Worm (Caenorhabditis elegans) whole organism, L1 larva: Measurements from ENCODE around the gene F44G4.1.

Source experiments
- C16A3.4 ChIP-seq: fragments of 150-350 bp; optimal IDR thresholded peaks from 2 replicates; lab custom pipeline; 2014; ENCODE audit warnings: missing biosample characterization, missing genetic modification characterization
- F16B12.6 ChIP-seq: fragments of 150-350 bp; optimal IDR thresholded peaks from 2 replicates; lab custom pipeline; 2014; ENCODE audit warnings: missing biosample characterization, missing genetic modification characterization
- aly-2 ChIP-seq: fragments of 150-350 bp; optimal IDR thresholded peaks from 2 replicates; lab custom pipeline; 2014; ENCODE audit warnings: missing biosample characterization, missing genetic modification characterization
- blmp-1 ChIP-seq: fragments of 150-350 bp; optimal IDR thresholded peaks from 2 replicates; lab custom pipeline; 2014; ENCODE audit warnings: missing biosample characterization, missing genetic modification characterization
- ceh-63 ChIP-seq: fragments of 200-800 bp; sonication (Bioruptor generic); optimal IDR thresholded peaks from 2 replicates; lab custom pipeline; 2018; ENCODE audit warnings: mild to moderate bottlenecking, missing genetic modification characterization, missing compliant biosample characterization
- ceh-90 ChIP-seq: sonication (generic microtip); optimal IDR thresholded peaks from 2 replicates; lab custom pipeline; 2016; ENCODE audit warnings: missing genetic modification characterization, missing compliant biosample characterization
- dpl-1 ChIP-seq, 3 experiments: fragments of 150-350 bp in 2 of 3; sonication (generic microtip) in 1 of 3; optimal IDR thresholded peaks; 2 replicates each; lab custom pipeline; 2014 to 2017; ENCODE audit warnings: missing biosample characterization in 3 of 3, missing genetic modification characterization in 3 of 3, missing genetic modification reagents in 3 of 3
- efl-1 ChIP-seq, 4 experiments: fragments of 150-350 bp; optimal IDR thresholded peaks in 3 of 4; peaks in 1 of 4; 1 replicate in 1 of 4; 2 replicates in 3 of 4; lab custom pipeline; 2014; ENCODE audit warnings: missing biosample characterization in 2 of 4, missing genetic modification characterization in 2 of 4, missing genetic modification reagents in 2 of 4
- efl-3 ChIP-seq: fragments of 200-800 bp; sonication (Bioruptor generic); optimal IDR thresholded peaks from 2 replicates; lab custom pipeline; 2018; ENCODE audit warnings: mild to moderate bottlenecking, missing genetic modification characterization, missing compliant biosample characterization
- elt-2 ChIP-seq: sonication (generic microtip); optimal IDR thresholded peaks from 2 replicates; lab custom pipeline; 2016; ENCODE audit warnings: missing genetic modification characterization, mild to moderate bottlenecking, inconsistent platforms, missing compliant biosample characterization, missing genetic modification reagents
- ets-5 ChIP-seq: fragments of 200-800 bp; sonication (Bioruptor generic); IDR thresholded peaks from 2 replicates; pipeline ENCODE4 v1.3.6; 2022; ENCODE audit warnings: missing genetic modification characterization, missing compliant biosample characterization
- fkh-10 ChIP-seq: sonication (generic microtip); optimal IDR thresholded peaks from 2 replicates; lab custom pipeline; 2017; ENCODE audit warnings: missing biosample characterization, missing genetic modification reagents, missing genetic modification characterization
- fkh-8 ChIP-seq: sonication (generic microtip); optimal IDR thresholded peaks from 2 replicates; lab custom pipeline; 2016; ENCODE audit warnings: mild to moderate bottlenecking, missing genetic modification characterization, missing compliant biosample characterization
- fos-1 ChIP-seq: fragments of 150-350 bp; optimal IDR thresholded peaks from 2 replicates; lab custom pipeline; 2014; ENCODE audit warnings: missing biosample characterization, missing genetic modification characterization
- hpl-2 ChIP-seq: fragments of 150-350 bp; optimal IDR thresholded peaks from 2 replicates; lab custom pipeline; 2014; ENCODE audit warnings: missing biosample characterization, missing genetic modification reagents, missing genetic modification characterization
- isw-1 ChIP-seq: fragments of 200-800 bp; sonication (Bioruptor generic); IDR thresholded peaks from 2 replicates; pipeline ENCODE4 v1.3.6; 2022; ENCODE audit warnings: missing genetic modification characterization, missing compliant biosample characterization
- lin-35 ChIP-seq, 2 experiments: fragments of 150-350 bp; optimal IDR thresholded peaks; 2 replicates each; lab custom pipeline; 2014; ENCODE audit warnings: missing biosample characterization in 2 of 2, missing genetic modification characterization in 2 of 2, missing genetic modification reagents in 2 of 2
- lin-39 ChIP-seq: fragments of 150-350 bp; optimal IDR thresholded peaks from 2 replicates; lab custom pipeline; 2014; ENCODE audit warnings: missing biosample characterization, missing genetic modification reagents, missing genetic modification characterization
- lsy-2 ChIP-seq, 2 experiments: fragments of 150-350 bp; optimal IDR thresholded peaks; 2 replicates each; lab custom pipeline; 2014; ENCODE audit warnings: missing biosample characterization in 2 of 2, missing genetic modification characterization in 2 of 2
- mab-9 ChIP-seq: fragments of 200-800 bp; sonication (Bioruptor generic); IDR thresholded peaks from 2 replicates; pipeline ENCODE4 v1.3.6; 2022; ENCODE audit warnings: missing genetic modification reagents, missing genetic modification characterization, missing compliant biosample characterization
- mep-1 ChIP-seq: fragments of 150-350 bp; optimal IDR thresholded peaks from 2 replicates; lab custom pipeline; 2014; ENCODE audit warnings: missing biosample characterization, missing genetic modification characterization
- nhr-11 ChIP-seq: fragments of 150-350 bp; optimal IDR thresholded peaks from 2 replicates; lab custom pipeline; 2014; ENCODE audit warnings: missing biosample characterization, missing genetic modification characterization
- nhr-20 ChIP-seq: sonication (generic microtip); optimal IDR thresholded peaks from 2 replicates; lab custom pipeline; 2016; ENCODE audit warnings: mild to moderate bottlenecking, missing genetic modification characterization, missing compliant biosample characterization
- nhr-28 ChIP-seq: fragments of 150-350 bp; optimal IDR thresholded peaks from 2 replicates; lab custom pipeline; 2014; ENCODE audit warnings: missing biosample characterization, missing genetic modification characterization
- nhr-76 ChIP-seq: sonication (generic microtip); optimal IDR thresholded peaks from 2 replicates; lab custom pipeline; 2017; ENCODE audit warnings: missing biosample characterization, missing genetic modification characterization
- nhr-84 ChIP-seq: sonication (generic microtip); optimal IDR thresholded peaks from 2 replicates; lab custom pipeline; 2017; ENCODE audit warnings: missing biosample characterization, missing genetic modification characterization
- nhr-85 ChIP-seq: sonication (generic microtip); peaks from one replicate; lab custom pipeline; 2016; ENCODE audit warnings: missing genetic modification characterization, inconsistent platforms, missing compliant biosample characterization
- pag-3 ChIP-seq: sonication (generic microtip); optimal IDR thresholded peaks from 2 replicates; lab custom pipeline; 2017; ENCODE audit warnings: missing genetic modification characterization, mild to moderate bottlenecking, missing compliant biosample characterization, antibody characterized with exemption, borderline replicate concordance; ENCODE audit not compliant: insufficient read depth
- rnt-1 ChIP-seq: sonication (generic microtip); optimal IDR thresholded peaks from 2 replicates; lab custom pipeline; 2016; ENCODE audit warnings: mild to moderate bottlenecking, missing genetic modification characterization, moderate library complexity, missing compliant biosample characterization
- skn-1 ChIP-seq: fragments of 150-350 bp; optimal IDR thresholded peaks from 2 replicates; lab custom pipeline; 2014; ENCODE audit warnings: missing biosample characterization, missing genetic modification characterization
- snpc-4 ChIP-seq: fragments of 150-350 bp; optimal IDR thresholded peaks from 2 replicates; lab custom pipeline; 2014; ENCODE audit warnings: missing biosample characterization, missing genetic modification characterization
- swsn-7 ChIP-seq: sonication (generic microtip); optimal IDR thresholded peaks from 2 replicates; lab custom pipeline; 2016; ENCODE audit warnings: missing genetic modification characterization, missing compliant biosample characterization
- unc-62 ChIP-seq: fragments of 150-350 bp; optimal IDR thresholded peaks from 2 replicates; lab custom pipeline; 2014; ENCODE audit warnings: missing biosample characterization, missing genetic modification reagents, missing genetic modification characterization
- unc-86 ChIP-seq: sonication (generic microtip); optimal IDR thresholded peaks from 2 replicates; lab custom pipeline; 2016; ENCODE audit warnings: missing genetic modification characterization, missing compliant biosample characterization
- xbp-1 ChIP-seq: sonication (generic microtip); optimal IDR thresholded peaks from 2 replicates; lab custom pipeline; 2016; ENCODE audit warnings: missing genetic modification characterization, missing compliant biosample characterization

The F44G4.1 gene

DNA sequence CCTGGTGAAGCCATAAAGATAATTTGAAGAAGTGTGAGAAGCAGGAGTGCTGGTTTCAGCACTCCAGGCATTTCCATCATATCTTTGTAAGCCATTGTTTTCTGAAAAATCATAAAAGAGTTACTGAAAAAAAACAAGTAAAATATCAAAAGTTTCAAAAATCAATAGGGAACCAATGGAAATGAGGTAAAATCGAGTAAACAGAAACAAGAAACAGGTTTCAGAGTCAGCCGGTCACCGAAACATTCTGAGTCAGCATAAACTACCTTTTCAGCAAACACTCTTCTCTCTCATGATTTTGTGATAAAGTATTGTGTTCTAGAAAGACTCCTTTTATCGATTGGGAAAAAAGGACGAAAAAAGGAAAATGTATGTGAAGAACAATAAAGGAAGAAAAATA, 5.0 kb upstream of the F44G4.1 start, which contains the start of gene C18E9.9:
TSS of gene C18E9.9 (minus strand) at position 101 of the 400 bp plus-strand sequence.
- no peak for TF ChIP-seq swsn-7
- no peak for TF ChIP-seq C16A3.4 (tag; lab: Kevin White, UChicago)
- TF ChIP-seq nhr-11, result no peak
- TF ChIP-seq nhr-28 (tag; lab: Kevin White, UChicago), result no peak
- no peak for TF ChIP-seq elt-2 (tag; lab: Kevin White, UChicago)
- no peak for TF ChIP-seq mep-1 (tag; lab: Kevin White, UChicago)
- TF ChIP-seq nhr-85 (tag; lab: Kevin White, UChicago), result no peak
- TF ChIP-seq snpc-4 (tag; lab: Kevin White, UChicago), result no peak
- TF ChIP-seq mab-9 (GFP tag; lab: Robert Waterston, UW), result no peak
- TF ChIP-seq rnt-1 (tag; lab: Kevin White, UChicago), result no peak
- no peak for TF ChIP-seq hpl-2
- no peak for TF ChIP-seq ceh-90
- TF ChIP-seq fkh-8, result no peak
- no peak for TF ChIP-seq blmp-1 (tag; lab: Kevin White, UChicago)
- no peak for TF ChIP-seq fkh-10
- TF ChIP-seq ets-5, result no peak
- TF ChIP-seq ceh-63 (GFP tag; lab: Kevin White, UChicago), result no peak
- TF ChIP-seq unc-62 (GFP tag; lab: Kevin White, UChicago), result no peak
- TF ChIP-seq efl-1 (optimal IDR thresholded peaks at IDR 0.05; lab: Kevin White, UChicago), result no peak
- no peak for TF ChIP-seq efl-1 (GFP tag; optimal IDR thresholded peaks at IDR 0.05 in 1 of 2; lab: Kevin White, UChicago)

DNA sequence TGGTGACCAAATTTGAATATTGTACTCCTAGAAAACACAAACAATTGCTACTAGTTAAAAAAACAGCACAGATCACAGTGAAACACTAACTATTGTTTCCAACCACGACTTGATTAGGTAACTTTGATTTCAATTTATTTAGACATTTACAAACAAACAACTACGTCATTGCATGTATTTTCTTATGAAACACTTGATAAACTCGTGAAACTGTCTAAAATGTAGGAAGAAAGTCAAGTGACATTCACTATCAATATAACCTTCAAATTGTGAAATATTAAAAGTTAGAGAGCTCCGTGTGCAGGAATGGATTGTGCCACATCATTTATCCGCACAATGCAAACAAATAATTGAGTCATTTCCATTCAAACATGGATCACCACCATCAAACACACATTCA, 4.2 kb upstream of the F44G4.1 start:
- TF ChIP-seq elt-2 (tag; lab: Kevin White, UChicago), result peak; percentile 19
- peak in 1 of 2 experiments; percentile 20 for TF ChIP-seq lin-35 (GFP tag; optimal IDR thresholded peaks at IDR 0.05; lab: Kevin White, UChicago)
- peak; percentile 1 for TF ChIP-seq hpl-2
- no peak for TF ChIP-seq nhr-84 (tag; lab: Kevin White, UChicago)
- TF ChIP-seq nhr-76 (tag; lab: Kevin White, UChicago), result no peak
- TF ChIP-seq isw-1, result no peak

DNA sequence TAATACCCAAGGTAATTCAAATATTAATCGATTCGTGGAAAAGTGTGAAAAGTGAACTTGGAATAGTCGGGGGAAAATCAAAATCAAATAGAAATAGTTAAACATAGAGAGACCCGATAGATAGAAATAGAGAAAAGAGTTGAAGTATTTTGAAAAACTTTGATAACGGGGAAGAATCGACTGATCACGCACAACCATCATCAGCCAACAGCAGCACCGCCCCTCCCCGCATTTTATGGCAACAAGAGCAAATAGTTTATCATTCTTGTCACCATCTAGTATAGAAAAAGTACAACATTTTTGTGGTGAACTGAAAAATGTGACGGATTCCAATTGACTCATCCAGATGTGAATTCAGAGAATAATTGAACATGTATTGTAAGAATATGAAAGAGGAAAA, 2.8 kb upstream of the F44G4.1 start:
- TF ChIP-seq lin-35 (GFP tag; optimal IDR thresholded peaks at IDR 0.05; lab: Kevin White, UChicago) (peak in 1 of 2 experiments; percentile 31), F16B12.6 (tag; lab: Kevin White, UChicago) (no peak), pag-3 (tag; lab: Kevin White, UChicago) (no peak), efl-1 (optimal IDR thresholded peaks at IDR 0.05; lab: Kevin White, UChicago) (no peak), efl-1 (GFP tag; optimal IDR thresholded peaks at IDR 0.05 in 1 of 2; lab: Kevin White, UChicago) (peak in 1 of 2 experiments; percentile 49), xbp-1 (tag; lab: Kevin White, UChicago) (no peak)
- TF ChIP-seq, all 84 proteins: peak for 2

DNA sequence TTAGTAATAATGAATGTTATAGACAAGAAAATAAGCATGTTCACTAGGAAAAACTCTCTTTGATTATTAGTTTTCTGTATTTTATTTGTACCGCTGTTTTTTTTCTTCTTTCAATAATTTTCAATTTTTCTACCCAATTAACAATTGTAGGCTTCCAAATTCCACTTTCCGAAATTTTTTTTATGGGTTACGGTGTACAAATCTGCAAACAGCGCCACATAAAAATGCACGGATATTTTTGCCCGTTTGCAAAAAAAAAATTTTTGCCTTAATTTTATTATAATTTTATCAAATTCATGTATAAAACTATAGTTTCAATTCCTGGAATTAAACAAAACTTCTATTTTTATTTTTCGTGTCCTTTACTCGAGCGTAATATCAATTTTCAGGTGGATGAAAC, 1.7 kb upstream of the F44G4.1 start, which contains the start of gene ooc-5:
TSS of gene ooc-5 (plus strand) at position 381 of the 400 bp plus-strand sequence.
- TF ChIP-seq dpl-1 (GFP tag; optimal IDR thresholded peaks at IDR 0.05; lab: Kevin White, UChicago), result peak in 2 of 3 experiments; percentile 8 to 41
- TF ChIP-seq mep-1 (tag; lab: Kevin White, UChicago), result peak; percentile 28
- no peak for TF ChIP-seq lin-39
- peak; percentile 74 for TF ChIP-seq F16B12.6 (tag; lab: Kevin White, UChicago)
- no peak for TF ChIP-seq nhr-20 (tag; lab: Kevin White, UChicago)
- TF ChIP-seq lsy-2 (tag; optimal IDR thresholded peaks at IDR 0.05; lab: Kevin White, UChicago), result peak; percentile 84 to 97
- no peak for TF ChIP-seq aly-2 (tag; lab: Kevin White, UChicago)
- no peak for TF ChIP-seq efl-3
- TF ChIP-seq nhr-11, result no peak
- no peak for TF ChIP-seq unc-86 (tag; lab: Kevin White, UChicago)
- TF ChIP-seq fos-1 (tag; lab: Kevin White, UChicago), result no peak
- no peak for TF ChIP-seq fkh-8
- peak in 1 of 2 experiments; percentile 5 for TF ChIP-seq efl-1 (optimal IDR thresholded peaks at IDR 0.05; lab: Kevin White, UChicago)
- peak in 1 of 2 experiments; percentile 8 for TF ChIP-seq efl-1 (GFP tag; optimal IDR thresholded peaks at IDR 0.05 in 1 of 2; lab: Kevin White, UChicago)
- peak; percentile 1 for TF ChIP-seq skn-1
